Fruit fly (Drosophila melanogaster): Measurements from ENCODE around the gene CG13847.

dm6 chr3R:22424602-22425190 lies 11.3 kb downstream of the CG13847 start, which contains the start of gene pinta:
- no peak for TF ChIP-seq Crg-1 (GFP tag; optimal IDR thresholded peaks at IDR 0.05)
- TF ChIP-seq ovo (GFP tag; optimal IDR thresholded peaks at IDR 0.05) = no peak
- TF ChIP-seq CG33017 (tag; optimal IDR thresholded peaks at IDR 0.05) = no peak
- TF ChIP-seq Mnt (GFP tag; optimal IDR thresholded peaks at IDR 0.05) = peak; percentile 60
- no peak for TF ChIP-seq Clk (GFP tag; optimal IDR thresholded peaks at IDR 0.05)
- no peak for TF ChIP-seq CG7045 (GFP tag; optimal IDR thresholded peaks at IDR 0.05)
- TF ChIP-seq kay (GFP tag; ENCODE audit: borderline replicate concordance) = no peak
- TF ChIP-seq bab1 (GFP tag; optimal IDR thresholded peaks at IDR 0.05) = peak; percentile 8
- no peak for TF ChIP-seq CG7101 (tag; optimal IDR thresholded peaks at IDR 0.05)
- TF ChIP-seq CG5204 (GFP tag; optimal IDR thresholded peaks at IDR 0.05) = no peak
- no peak for TF ChIP-seq cnc (optimal IDR thresholded peaks at IDR 0.05)
- TF ChIP-seq tj (GFP tag; optimal IDR thresholded peaks at IDR 0.05) = peak; percentile 97
- no peak for TF ChIP-seq toe (GFP tag; optimal IDR thresholded peaks at IDR 0.05)
